Fruit fly (Drosophila melanogaster) whole organism, prepupa: ENCODE results near the gene Hk.
A peak's percentile ranks its signal among the peaks of the same experiment; 100 is the strongest.

Experiments used
- CG10631 ChIP-seq: fragments of 200-800 bp; sonication (Bioruptor generic); optimal IDR thresholded peaks from 2 replicates; lab custom pipeline; 2016; ENCODE audit warnings: missing biosample characterization, missing genetic modification characterization
- CG10669 ChIP-seq: fragments of 200-800 bp; sonication (Bioruptor generic); optimal IDR thresholded peaks from 3 replicates; lab custom pipeline; 2018; ENCODE audit warnings: missing biosample characterization, mild to moderate bottlenecking, missing genetic modification characterization, moderate library complexity
- CG11294 ChIP-seq: fragments of 200-800 bp; sonication (Bioruptor generic); IDR thresholded peaks from 2 replicates; pipeline ENCODE4 v1.3.6; 2022; ENCODE audit warnings: missing biosample characterization, missing genetic modification characterization
- CG11762 ChIP-seq: fragments of 200-800 bp; sonication (Bioruptor generic); optimal IDR thresholded peaks from 3 replicates; lab custom pipeline; 2016; ENCODE audit warnings: missing biosample characterization, missing genetic modification characterization; ENCODE audit not compliant: insufficient read depth
- CG11902 ChIP-seq: fragments of 200-800 bp; sonication (Bioruptor generic); optimal IDR thresholded peaks from 3 replicates; lab custom pipeline; 2016; ENCODE audit warnings: missing biosample characterization, missing genetic modification characterization
- CG15336 ChIP-seq: fragments of 200-800 bp; sonication (Bioruptor generic); IDR thresholded peaks from 2 replicates; pipeline ENCODE4 v1.3.6; 2022; ENCODE audit warnings: missing biosample characterization, missing genetic modification characterization
- CG1621 ChIP-seq: fragments of 200-800 bp; sonication (Bioruptor generic); optimal IDR thresholded peaks from 3 replicates; lab custom pipeline; 2018; ENCODE audit warnings: missing biosample characterization, mild to moderate bottlenecking, missing genetic modification characterization
- CG16779 ChIP-seq: fragments of 200-800 bp; sonication (Bioruptor generic); optimal IDR thresholded peaks from 3 replicates; lab custom pipeline; 2017; ENCODE audit warnings: missing biosample characterization, mild to moderate bottlenecking, missing genetic modification characterization
- CG31627 ChIP-seq: fragments of 200-800 bp; sonication (Bioruptor generic); optimal IDR thresholded peaks from 3 replicates; lab custom pipeline; 2016; ENCODE audit warnings: missing biosample characterization, missing genetic modification characterization
- CG32006 ChIP-seq: fragments of 200-800 bp; sonication (Bioruptor generic); optimal IDR thresholded peaks from 3 replicates; lab custom pipeline; 2017; ENCODE audit warnings: missing biosample characterization, mild to moderate bottlenecking, missing genetic modification characterization
- CG3919 ChIP-seq: fragments of 200-800 bp; sonication (Bioruptor generic); optimal IDR thresholded peaks from 3 replicates; lab custom pipeline; 2016; ENCODE audit warnings: missing biosample characterization, missing genetic modification characterization
- CG4318 ChIP-seq: fragments of 200-800 bp; sonication (Bioruptor generic); optimal IDR thresholded peaks from 3 replicates; lab custom pipeline; 2017; ENCODE audit warnings: missing biosample characterization, mild to moderate bottlenecking, missing genetic modification characterization
- CG6163 ChIP-seq: fragments of 200-800 bp; sonication (Bioruptor generic); IDR thresholded peaks from 3 replicates; pipeline ENCODE4 v1.3.6; 2022; ENCODE audit warnings: missing biosample characterization, missing genetic modification characterization
- CG6792 ChIP-seq: fragments of 200-800 bp; sonication (Bioruptor generic); optimal IDR thresholded peaks from 3 replicates; lab custom pipeline; 2016; ENCODE audit warnings: missing biosample characterization, missing genetic modification characterization
- CG6808 ChIP-seq: fragments of 200-800 bp; sonication (Bioruptor generic); optimal IDR thresholded peaks from 3 replicates; lab custom pipeline; 2017; ENCODE audit warnings: missing biosample characterization, missing genetic modification characterization, mild to moderate bottlenecking, moderate library complexity, missing genetic modification reagents
- CG7368 ChIP-seq: fragments of 200-800 bp; sonication (Bioruptor generic); optimal IDR thresholded peaks from 3 replicates; lab custom pipeline; 2016; ENCODE audit warnings: missing biosample characterization, missing genetic modification characterization
- CG8119 ChIP-seq: fragments of 200-800 bp; sonication (Bioruptor generic); IDR thresholded peaks from 3 replicates; pipeline ENCODE4 v1.3.6; 2022; ENCODE audit warnings: missing biosample characterization, missing genetic modification characterization
- CG8319 ChIP-seq: fragments of 200-800 bp; sonication (Bioruptor generic); optimal IDR thresholded peaks from 3 replicates; lab custom pipeline; 2016; ENCODE audit warnings: missing biosample characterization, missing genetic modification characterization
- CG8632 ChIP-seq: fragments of 200-800 bp; sonication (Bioruptor generic); optimal IDR thresholded peaks from 3 replicates; lab custom pipeline; 2016; ENCODE audit warnings: missing biosample characterization, missing genetic modification characterization
- CG9139 ChIP-seq: fragments of 200-800 bp; sonication (Bioruptor generic); optimal IDR thresholded peaks from 3 replicates; lab custom pipeline; 2017; ENCODE audit warnings: missing biosample characterization, mild to moderate bottlenecking, missing genetic modification characterization
- Eip75B ChIP-seq: fragments of 200-800 bp; sonication (Bioruptor generic); optimal IDR thresholded peaks from 3 replicates; lab custom pipeline; 2016; ENCODE audit warnings: missing biosample characterization, missing genetic modification characterization
- Eip78C ChIP-seq: fragments of 200-800 bp; sonication (Bioruptor generic); peaks from one replicate; lab custom pipeline; 2016; ENCODE audit warnings: missing biosample characterization, missing genetic modification characterization
- Eip93F ChIP-seq: fragments of 200-800 bp; sonication (Bioruptor generic); optimal IDR thresholded peaks from 2 replicates; lab custom pipeline; 2016; ENCODE audit warnings: missing biosample characterization, mild to moderate bottlenecking, missing genetic modification characterization
- Ets21C ChIP-seq: fragments of 200-800 bp; sonication (Bioruptor generic); optimal IDR thresholded peaks from 3 replicates; lab custom pipeline; 2016; ENCODE audit warnings: missing biosample characterization, missing genetic modification characterization
- Ets96B ChIP-seq: fragments of 200-800 bp; optimal IDR thresholded peaks from 2 replicates; lab custom pipeline; 2019; ENCODE audit warnings: missing biosample characterization, mild to moderate bottlenecking, missing genetic modification characterization, moderate library complexity
- Gug ChIP-seq: fragments of 200-800 bp; sonication (Bioruptor generic); IDR thresholded peaks from 2 replicates; pipeline ENCODE4 v1.3.6; 2022; ENCODE audit warnings: missing biosample characterization, missing genetic modification characterization
- Hr38 ChIP-seq: sonication (Bioruptor generic); optimal IDR thresholded peaks from 2 replicates; lab custom pipeline; 2016; ENCODE audit warnings: missing biosample characterization, missing genetic modification characterization
- Hr4 ChIP-seq: fragments of 200-800 bp; sonication (Bioruptor generic); optimal IDR thresholded peaks from 3 replicates; lab custom pipeline; 2016; ENCODE audit warnings: missing biosample characterization, missing genetic modification characterization
- Lpt ChIP-seq: fragments of 200-800 bp; sonication (Bioruptor generic); optimal IDR thresholded peaks from 3 replicates; lab custom pipeline; 2016; ENCODE audit warnings: missing biosample characterization, missing genetic modification characterization
- Smox ChIP-seq: fragments of 200-800 bp; sonication (Bioruptor generic); optimal IDR thresholded peaks from 3 replicates; lab custom pipeline; 2016; ENCODE audit warnings: missing biosample characterization, missing genetic modification characterization
- Sox102F ChIP-seq: fragments of 200-800 bp; sonication (Bioruptor generic); optimal IDR thresholded peaks from 2 replicates; lab custom pipeline; 2016; ENCODE audit warnings: missing biosample characterization, mild to moderate bottlenecking, missing genetic modification characterization
- Sox14 ChIP-seq: fragments of 200-800 bp; sonication (Bioruptor generic); optimal IDR thresholded peaks from 3 replicates; lab custom pipeline; 2016; ENCODE audit warnings: missing biosample characterization, missing genetic modification characterization
- achi ChIP-seq: fragments of 200-800 bp; sonication (Bioruptor generic); optimal IDR thresholded peaks from 3 replicates; lab custom pipeline; 2016; ENCODE audit warnings: missing biosample characterization, missing genetic modification characterization
- acj6 ChIP-seq: fragments of 200-800 bp; sonication (Bioruptor generic); optimal IDR thresholded peaks from 3 replicates; lab custom pipeline; 2016; ENCODE audit warnings: missing biosample characterization, missing genetic modification characterization
- cyc ChIP-seq: fragments of 200-800 bp; sonication (Bioruptor generic); optimal IDR thresholded peaks from 3 replicates; lab custom pipeline; 2016; ENCODE audit warnings: missing biosample characterization, missing genetic modification characterization
- dac ChIP-seq: fragments of 200-800 bp; sonication (Bioruptor generic); optimal IDR thresholded peaks from 2 replicates; lab custom pipeline; 2017; ENCODE audit warnings: missing biosample characterization, mild to moderate bottlenecking, missing genetic modification characterization
- dsx ChIP-seq: fragments of 200-800 bp; optimal IDR thresholded peaks from 3 replicates; lab custom pipeline; 2019; ENCODE audit warnings: missing biosample characterization, mild to moderate bottlenecking, missing genetic modification characterization, moderate library complexity; ENCODE audit not compliant: poor library complexity, severe bottlenecking
- eg ChIP-seq: fragments of 200-800 bp; sonication (Bioruptor generic); IDR thresholded peaks from 3 replicates; pipeline ENCODE4 v1.3.6; 2022; ENCODE audit warnings: missing biosample characterization, missing genetic modification characterization
- esn ChIP-seq: fragments of 200-800 bp; sonication (Bioruptor generic); optimal IDR thresholded peaks from 2 replicates; lab custom pipeline; 2016; ENCODE audit warnings: missing biosample characterization, mild to moderate bottlenecking, missing genetic modification characterization, moderate library complexity
- fd59A ChIP-seq: fragments of 200-800 bp; sonication (Bioruptor generic); optimal IDR thresholded peaks from 2 replicates; lab custom pipeline; 2017; ENCODE audit warnings: missing biosample characterization, mild to moderate bottlenecking, missing genetic modification characterization, missing genetic modification reagents
- fd85E ChIP-seq: fragments of 200-800 bp; sonication (Bioruptor generic); optimal IDR thresholded peaks from 3 replicates; lab custom pipeline; 2016; ENCODE audit warnings: missing biosample characterization, missing genetic modification characterization
- lz ChIP-seq: fragments of 200-800 bp; sonication (Bioruptor generic); optimal IDR thresholded peaks from 3 replicates; lab custom pipeline; 2016; ENCODE audit warnings: missing biosample characterization, missing genetic modification characterization
- pdm3 ChIP-seq: fragments of 200-800 bp; sonication (Bioruptor generic); optimal IDR thresholded peaks from 3 replicates; lab custom pipeline; 2016; ENCODE audit warnings: missing biosample characterization, missing genetic modification characterization
- salr ChIP-seq, 2 experiments: fragments of 200-800 bp; sonication (Bioruptor generic); optimal IDR thresholded peaks; 3 replicates each; lab custom pipeline; 2016 to 2018; ENCODE audit warnings: missing biosample characterization in 2 of 2, missing genetic modification characterization in 2 of 2, mild to moderate bottlenecking in 1 of 2
- ss ChIP-seq, 2 experiments: fragments of 200-800 bp; sonication (Bioruptor generic); optimal IDR thresholded peaks; 2 replicates in 1 of 2; 3 replicates in 1 of 2; lab custom pipeline; 2017 to 2018; ENCODE audit warnings: mild to moderate bottlenecking in 2 of 2, missing biosample characterization in 2 of 2, missing genetic modification characterization in 2 of 2, moderate library complexity in 1 of 2
- svp ChIP-seq: fragments of 200-800 bp; sonication (Bioruptor generic); peaks from one replicate; lab custom pipeline; 2016; ENCODE audit warnings: missing biosample characterization, missing genetic modification characterization
- vri ChIP-seq: fragments of 200-800 bp; sonication (Bioruptor generic); optimal IDR thresholded peaks from 3 replicates; lab custom pipeline; 2016; ENCODE audit warnings: missing biosample characterization, mild to moderate bottlenecking, missing genetic modification characterization

Gene Hk

DNA sequence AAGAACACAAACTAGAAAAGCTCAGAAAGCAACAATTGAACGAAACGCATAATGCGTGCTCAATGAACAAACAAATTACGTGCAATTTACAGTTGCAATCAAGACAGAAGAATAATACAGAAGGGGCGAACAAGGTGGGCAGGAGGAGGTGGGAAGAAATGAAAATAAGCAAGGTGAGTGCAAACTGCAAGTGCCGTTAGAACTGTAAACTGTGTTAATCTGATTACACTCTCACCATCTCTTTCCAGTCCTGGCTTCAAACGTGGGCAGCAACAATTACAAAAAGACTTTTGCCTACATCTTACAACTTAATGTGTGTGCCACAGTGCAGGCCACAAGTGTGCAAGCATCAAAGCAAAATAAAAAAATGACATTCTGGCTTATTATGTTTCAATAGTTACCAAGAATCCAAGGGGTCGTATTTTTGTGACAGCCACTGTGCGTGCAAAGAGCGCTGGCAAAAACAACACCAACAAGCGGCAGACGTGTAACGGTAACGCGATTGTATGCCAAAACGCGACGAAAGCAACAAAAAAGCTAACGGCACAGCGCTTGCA, 52.9 kb downstream of the Hk start (continued):
- no peak for TF ChIP-seq esn (GFP tag; lab: Kevin White, UChicago)
- peak; percentile 59 for TF ChIP-seq CG7368 (GFP tag; lab: Kevin White, UChicago)
- TF ChIP-seq CG15336 (GFP tag; lab: Robert Waterston, UW), result peak; percentile 64
- TF ChIP-seq Sox14 (GFP tag; lab: Kevin White, UChicago), result no peak
- peak; percentile 68 for TF ChIP-seq CG31627 (GFP tag; lab: Kevin White, UChicago)
- TF ChIP-seq CG11294 (GFP tag; lab: Robert Waterston, UW), result peak; percentile 25; the same call in 1 of the 2 replicates
- no peak for TF ChIP-seq Hr38 (GFP tag; lab: Kevin White, UChicago)
- TF ChIP-seq Hr4, result peak; percentile 35
- TF ChIP-seq CG10631, result peak; percentile 7
- TF ChIP-seq Sox102F (GFP tag; lab: Kevin White, UChicago), result peak; percentile 44
- no peak for TF ChIP-seq Eip75B (GFP tag; lab: Kevin White, UChicago)
- peak; percentile 37 for TF ChIP-seq acj6 (GFP tag; lab: Kevin White, UChicago)
- no peak for TF ChIP-seq CG16779 (tag; lab: Kevin White, UChicago)
- peak; percentile 22 for TF ChIP-seq achi (GFP tag; lab: Kevin White, UChicago)
- TF ChIP-seq Eip78C, result peak; percentile 86
- TF ChIP-seq CG6792 (GFP tag; lab: Kevin White, UChicago), result peak; percentile 22
- TF ChIP-seq CG8119, result 0 out of 3 replicates have a peak, but pooled peaks have one; percentile 28
- no peak for TF ChIP-seq CG8319 (GFP tag; lab: Kevin White, UChicago)
- TF ChIP-seq Lpt (GFP tag; lab: Kevin White, UChicago), result peak; percentile 22
- TF ChIP-seq Smox (GFP tag; lab: Kevin White, UChicago), result peak; percentile 51
- peak; percentile 40 for TF ChIP-seq pdm3 (GFP tag; lab: Kevin White, UChicago)
- TF ChIP-seq salr (GFP tag; optimal IDR thresholded peaks at IDR 0.05; lab: Kevin White, UChicago), result peak in 1 of 2 experiments; percentile 27
- TF ChIP-seq Ets21C (GFP tag; lab: Kevin White, UChicago), result peak; percentile 53
- no peak for TF ChIP-seq dsx (GFP tag; lab: Kevin White, UChicago)
- TF ChIP-seq CG11762 (GFP tag; lab: Kevin White, UChicago), result peak; percentile 0
- TF ChIP-seq Ets96B (tag; lab: Kevin White, UChicago), result no peak
- TF ChIP-seq Gug (GFP tag; lab: Robert Waterston, UW), result peak; percentile 49
- no peak for TF ChIP-seq fd59A (GFP tag; lab: Kevin White, UChicago)
- no peak for TF ChIP-seq fd85E (GFP tag; lab: Kevin White, UChicago)
- TF ChIP-seq CG11902 (GFP tag; lab: Kevin White, UChicago), result no peak
- peak; percentile 15 for TF ChIP-seq CG3919 (GFP tag; lab: Kevin White, UChicago)
- TF ChIP-seq, all 60 proteins: peak for 34

- no peak for TF ChIP-seq CG16779 (tag; lab: Kevin White, UChicago)
- TF ChIP-seq CG1621, result no peak
- no peak for TF ChIP-seq Hr38 (GFP tag; lab: Kevin White, UChicago)
- peak; percentile 66 for TF ChIP-seq svp (GFP tag; lab: Kevin White, UChicago)
- TF ChIP-seq CG15336 (GFP tag; lab: Robert Waterston, UW), result no peak
- TF ChIP-seq CG8319 (GFP tag; lab: Kevin White, UChicago), result no peak
- no peak for TF ChIP-seq CG4318 (GFP tag; lab: Kevin White, UChicago)
- TF ChIP-seq vri (GFP tag; lab: Kevin White, UChicago), result peak; percentile 12
- TF ChIP-seq CG6163 (GFP tag; lab: Robert Waterston, UW), result peak; percentile 62
- peak; percentile 99 for TF ChIP-seq Sox14 (GFP tag; lab: Kevin White, UChicago)
- no peak for TF ChIP-seq salr (GFP tag; optimal IDR thresholded peaks at IDR 0.05; lab: Kevin White, UChicago)
- no peak for TF ChIP-seq fd59A (GFP tag; lab: Kevin White, UChicago)
- no peak for TF ChIP-seq Smox (GFP tag; lab: Kevin White, UChicago)
- TF ChIP-seq CG10669 (GFP tag; lab: Kevin White, UChicago), result no peak
- TF ChIP-seq ss (GFP tag; optimal IDR thresholded peaks at IDR 0.05; lab: Kevin White, UChicago), result no peak
- TF ChIP-seq CG9139 (GFP tag; lab: Kevin White, UChicago), result peak; percentile 21
- no peak for TF ChIP-seq dac (GFP tag; lab: Kevin White, UChicago)
- TF ChIP-seq lz, result no peak
- no peak for TF ChIP-seq CG8632
- TF ChIP-seq cyc, result no peak
- TF ChIP-seq CG6808 (GFP tag; lab: Kevin White, UChicago), result peak; percentile 20
- no peak for TF ChIP-seq CG3919 (GFP tag; lab: Kevin White, UChicago)
- TF ChIP-seq CG11902 (GFP tag; lab: Kevin White, UChicago), result no peak
- no peak for TF ChIP-seq eg
- no peak for TF ChIP-seq CG32006 (GFP tag; lab: Kevin White, UChicago)
- no peak for TF ChIP-seq CG11762 (GFP tag; lab: Kevin White, UChicago)
- no peak for TF ChIP-seq Eip93F (GFP tag; lab: Kevin White, UChicago)
- peak; percentile 63 for TF ChIP-seq Eip78C
- TF ChIP-seq fd85E (GFP tag; lab: Kevin White, UChicago), result no peak
Observed at dm6 chrX:10209556-10210164, 53.6 kb downstream of the Hk start.
